Fruit fly (Drosophila melanogaster) whole organism, embryonic: ENCODE measurements around the gene Calr.
A peak's percentile ranks its signal among the peaks of the same experiment; 100 is the strongest.

Experiments used
- ATbp ChIP-seq: fragments of 200-800 bp; sonication (Bioruptor generic); optimal IDR thresholded peaks from 2 replicates; lab custom pipeline; 2017; ENCODE audit warnings: missing biosample characterization, mild to moderate bottlenecking, missing genetic modification characterization, missing genetic modification reagents
- Abd-B ChIP-seq: fragments of 200-800 bp; sonication (Bioruptor generic); optimal IDR thresholded peaks from 2 replicates; lab custom pipeline; 2018; ENCODE audit warnings: missing biosample characterization, mild to moderate bottlenecking, missing genetic modification characterization, moderate library complexity
- CG10462 ChIP-seq: fragments of 200-800 bp; sonication (Bioruptor generic); optimal IDR thresholded peaks from 2 replicates; lab custom pipeline; 2016; ENCODE audit warnings: missing biosample characterization, missing genetic modification characterization
- CG13123 ChIP-seq: fragments of 200-800 bp; sonication (Bioruptor generic); optimal IDR thresholded peaks from 2 replicates; lab custom pipeline; 2016; ENCODE audit warnings: missing biosample characterization, missing genetic modification characterization
- CG13424 ChIP-seq: fragments of 200-800 bp; sonication (Bioruptor generic); optimal IDR thresholded peaks from 2 replicates; lab custom pipeline; 2019; ENCODE audit warnings: missing biosample characterization, mild to moderate bottlenecking, missing genetic modification characterization, moderate library complexity
- CG14710 ChIP-seq: fragments of 200-800 bp; sonication (Bioruptor generic); optimal IDR thresholded peaks from 3 replicates; lab custom pipeline; 2019; ENCODE audit warnings: missing biosample characterization, mild to moderate bottlenecking, missing genetic modification characterization, moderate library complexity
- CG15269 ChIP-seq: fragments of 200-800 bp; sonication (Bioruptor generic); optimal IDR thresholded peaks from 2 replicates; lab custom pipeline; 2018; ENCODE audit warnings: missing biosample characterization, mild to moderate bottlenecking, missing genetic modification characterization, moderate library complexity
- CG1529 ChIP-seq: fragments of 200-800 bp; sonication (Bioruptor generic); optimal IDR thresholded peaks from 3 replicates; lab custom pipeline; 2018; ENCODE audit warnings: missing biosample characterization, missing genetic modification characterization
- CG15601 ChIP-seq: fragments of 200-800 bp; sonication (Bioruptor generic); optimal IDR thresholded peaks from 3 replicates; lab custom pipeline; 2019; ENCODE audit warnings: missing biosample characterization, mild to moderate bottlenecking, missing genetic modification characterization, moderate library complexity
- CG15696 ChIP-seq: fragments of 200-800 bp; sonication (Bioruptor generic); optimal IDR thresholded peaks from 2 replicates; lab custom pipeline; 2019; ENCODE audit warnings: missing biosample characterization, mild to moderate bottlenecking, missing genetic modification characterization, moderate library complexity
- CG1603 ChIP-seq: fragments of 200-800 bp; sonication (Bioruptor generic); optimal IDR thresholded peaks from 2 replicates; lab custom pipeline; 2019; ENCODE audit warnings: missing biosample characterization, mild to moderate bottlenecking, missing genetic modification characterization, moderate library complexity
- CG16863 ChIP-seq: fragments of 200-800 bp; sonication (Bioruptor generic); optimal IDR thresholded peaks from 3 replicates; lab custom pipeline; 2016; ENCODE audit warnings: missing biosample characterization, missing genetic modification characterization
- CG17568 ChIP-seq: fragments of 200-800 bp; sonication (Bioruptor generic); optimal IDR thresholded peaks from 2 replicates; lab custom pipeline; 2018; ENCODE audit warnings: missing biosample characterization, mild to moderate bottlenecking, missing genetic modification characterization, moderate library complexity
- CG2202 ChIP-seq: fragments of 200-800 bp; sonication (Bioruptor generic); optimal IDR thresholded peaks from 2 replicates; lab custom pipeline; 2018; ENCODE audit warnings: missing biosample characterization, mild to moderate bottlenecking, missing genetic modification characterization
- CG32772 ChIP-seq: fragments of 200-800 bp; sonication (Bioruptor generic); IDR thresholded peaks from 2 replicates; pipeline ENCODE4 v1.3.6; 2022; ENCODE audit warnings: missing biosample characterization, missing genetic modification characterization
- CG42726 ChIP-seq: fragments of 200-800 bp; sonication (Bioruptor generic); IDR thresholded peaks from 2 replicates; pipeline ENCODE4 v1.3.6; 2022; ENCODE audit warnings: missing biosample characterization, missing genetic modification characterization; ENCODE audit not compliant: partially characterized antibody
- CG4404 ChIP-seq: fragments of 200-800 bp; sonication (Bioruptor generic); IDR thresholded peaks from 2 replicates; pipeline ENCODE4 v1.3.6; 2022; ENCODE audit warnings: missing biosample characterization, missing genetic modification characterization
- CG5245 ChIP-seq: fragments of 200-800 bp; sonication (Bioruptor generic); optimal IDR thresholded peaks from 3 replicates; lab custom pipeline; 2016; ENCODE audit warnings: missing biosample characterization, missing genetic modification characterization
- CG5953 ChIP-seq: fragments of 200-800 bp; sonication (Bioruptor generic); IDR thresholded peaks from 2 replicates; pipeline ENCODE4 v1.3.6; 2022; ENCODE audit warnings: missing biosample characterization, missing genetic modification characterization
- CG6175 ChIP-seq: fragments of 200-800 bp; sonication (Bioruptor generic); IDR thresholded peaks from 3 replicates; pipeline ENCODE4 v1.3.6; 2022; ENCODE audit warnings: missing biosample characterization, missing genetic modification characterization
- CG8089 ChIP-seq: fragments of 200-800 bp; sonication (Bioruptor generic); optimal IDR thresholded peaks from 3 replicates; lab custom pipeline; 2016; ENCODE audit warnings: missing biosample characterization, missing genetic modification characterization
- CG8924 ChIP-seq: fragments of 200-800 bp; optimal IDR thresholded peaks from 3 replicates; lab custom pipeline; 2019; ENCODE audit warnings: missing biosample characterization, mild to moderate bottlenecking, missing genetic modification characterization, moderate library complexity
- Dip2 ChIP-seq: fragments of 200-800 bp; sonication (Bioruptor generic); IDR thresholded peaks from 2 replicates; pipeline ENCODE4 v1.3.6; 2022; ENCODE audit warnings: missing biosample characterization, missing genetic modification characterization
- Gsc ChIP-seq: fragments of 200-800 bp; sonication (Bioruptor generic); IDR thresholded peaks from 2 replicates; pipeline ENCODE4 v1.3.6; 2022; ENCODE audit warnings: missing biosample characterization, missing genetic modification characterization
- Gug ChIP-seq: fragments of 200-800 bp; sonication (Bioruptor generic); IDR thresholded peaks from 4 replicates; pipeline ENCODE4 v1.3.6; 2022; ENCODE audit warnings: missing biosample characterization, missing genetic modification characterization
- Hsf ChIP-seq: fragments of 200-800 bp; sonication (Bioruptor generic); optimal IDR thresholded peaks from 3 replicates; lab custom pipeline; 2016; ENCODE audit warnings: missing biosample characterization, missing genetic modification characterization
- Lpt ChIP-seq: fragments of >200 bp; optimal IDR thresholded peaks from 2 replicates; lab custom pipeline; 2018; ENCODE audit warnings: missing biosample characterization, missing genetic modification characterization
- NC2β ChIP-seq: fragments of 200-800 bp; sonication (Bioruptor generic); optimal IDR thresholded peaks from 2 replicates; lab custom pipeline; 2016; ENCODE audit warnings: missing biosample characterization, missing genetic modification characterization
- Pdp1 ChIP-seq, 2 experiments: fragments of 200-800 bp; sonication (Bioruptor generic); optimal IDR thresholded peaks; 3 replicates each; lab custom pipeline; 2016; ENCODE audit warnings: missing biosample characterization in 2 of 2, missing genetic modification characterization in 2 of 2, mild to moderate bottlenecking in 1 of 2, moderate library complexity in 1 of 2
- Spps ChIP-seq: fragments of 200-800 bp; sonication (Bioruptor generic); optimal IDR thresholded peaks from 2 replicates; lab custom pipeline; 2018; ENCODE audit warnings: missing biosample characterization, mild to moderate bottlenecking, missing genetic modification characterization
- bigmax ChIP-seq: fragments of 200-800 bp; sonication (Bioruptor generic); optimal IDR thresholded peaks from 2 replicates; lab custom pipeline; 2018; ENCODE audit warnings: missing biosample characterization, mild to moderate bottlenecking, missing genetic modification characterization
- btn ChIP-seq: fragments of 200-800 bp; sonication (Bioruptor generic); optimal IDR thresholded peaks from 2 replicates; lab custom pipeline; 2016; ENCODE audit warnings: missing biosample characterization, missing genetic modification characterization
- dysf ChIP-seq: fragments of 200-800 bp; sonication (Bioruptor generic); IDR thresholded peaks from 3 replicates; pipeline ENCODE4 v1.3.6; 2022; ENCODE audit warnings: missing biosample characterization, missing genetic modification characterization
- esg ChIP-seq: fragments of 200-800 bp; sonication (Bioruptor generic); conservative IDR thresholded peaks from 2 replicates; pipeline ENCODE4 v1.3.6; 2022; ENCODE audit warnings: missing biosample characterization, missing genetic modification characterization
- ewg ChIP-seq: fragments of 200-800 bp; sonication (Bioruptor generic); optimal IDR thresholded peaks from 3 replicates; lab custom pipeline; 2017; ENCODE audit warnings: mild to moderate bottlenecking, missing biosample characterization, missing genetic modification reagents, missing genetic modification characterization
- gem ChIP-seq: fragments of 200-800 bp; sonication (Bioruptor generic); optimal IDR thresholded peaks from 2 replicates; lab custom pipeline; 2019; ENCODE audit warnings: missing biosample characterization, mild to moderate bottlenecking, missing genetic modification characterization, moderate library complexity
- gsb-n ChIP-seq: fragments of 200-800 bp; sonication (Bioruptor generic); optimal IDR thresholded peaks from 3 replicates; lab custom pipeline; 2018; ENCODE audit warnings: missing biosample characterization, mild to moderate bottlenecking, missing genetic modification characterization
- hkb ChIP-seq, 2 experiments: fragments of 200-800 bp in 1 of 2; fragments of >200 bp in 1 of 2; sonication (Bioruptor generic) in 1 of 2; IDR thresholded peaks in 1 of 2; optimal IDR thresholded peaks in 1 of 2; 2 replicates each; pipeline versions ENCODE4 v1.3.6 to Lab custom; 2017 to 2022; ENCODE audit warnings: missing biosample characterization in 1 of 2, missing genetic modification characterization in 1 of 2
- nau ChIP-seq: fragments of 200-800 bp; sonication (Bioruptor generic); optimal IDR thresholded peaks from 3 replicates; lab custom pipeline; 2017; ENCODE audit warnings: missing biosample characterization, mild to moderate bottlenecking, missing genetic modification characterization, missing genetic modification reagents
- phol ChIP-seq: fragments of 200-800 bp; sonication (Bioruptor generic); optimal IDR thresholded peaks from 3 replicates; lab custom pipeline; 2018; ENCODE audit warnings: missing biosample characterization, mild to moderate bottlenecking, missing genetic modification characterization, moderate library complexity
- pnt ChIP-seq: fragments of 200-800 bp; sonication (Bioruptor generic); optimal IDR thresholded peaks from 3 replicates; lab custom pipeline; 2016; ENCODE audit warnings: missing biosample characterization, missing genetic modification characterization
- prd ChIP-seq, 3 experiments: fragments of >200 bp in 2 of 3; fragments of 200-800 bp in 1 of 3; sonication (Bioruptor generic) in 1 of 3; optimal IDR thresholded peaks in 2 of 3; IDR thresholded peaks in 1 of 3; 2 replicates in 2 of 3; 3 replicates in 1 of 3; pipeline versions ENCODE4 v1.3.6 to Lab custom; 2017 to 2022; ENCODE audit warnings: missing biosample characterization in 1 of 3, missing genetic modification characterization in 1 of 3
- ranshi ChIP-seq: fragments of 200-800 bp; sonication (Bioruptor generic); IDR thresholded peaks from 2 replicates; pipeline ENCODE4 v1.3.6; 2022; ENCODE audit warnings: missing biosample characterization, missing genetic modification characterization
- row ChIP-seq: fragments of 200-800 bp; sonication (Bioruptor generic); IDR thresholded peaks from 3 replicates; pipeline ENCODE4 v1.3.6; 2022; ENCODE audit warnings: missing biosample characterization, missing genetic modification characterization
- so ChIP-seq: fragments of 200-800 bp; sonication (Bioruptor generic); IDR thresholded peaks from 3 replicates; pipeline ENCODE4 v1.3.6; 2022; ENCODE audit warnings: missing biosample characterization, missing genetic modification characterization
- unpg ChIP-seq: fragments of 200-800 bp; sonication (Bioruptor generic); optimal IDR thresholded peaks from 3 replicates; lab custom pipeline; 2018; ENCODE audit warnings: missing biosample characterization, mild to moderate bottlenecking, missing genetic modification characterization, moderate library complexity
- vfl ChIP-seq: fragments of 200-800 bp; sonication (Bioruptor generic); optimal IDR thresholded peaks from 2 replicates; lab custom pipeline; 2016; ENCODE audit warnings: missing biosample characterization, missing genetic modification characterization
- zfh1 ChIP-seq: fragments of 200-800 bp; sonication (Bioruptor generic); IDR thresholded peaks from 3 replicates; pipeline ENCODE4 v1.3.6; 2022; ENCODE audit warnings: missing biosample characterization, missing genetic modification characterization

Gene Calr

dm6 chr3R:9600558-9600959 is 30.1 kb downstream of the Calr start (continued):
- TF ChIP-seq unpg (GFP tag; lab: Kevin White, UChicago) (peak; percentile 37), CG13123 (GFP tag; lab: Kevin White, UChicago) (no peak), CG5953 (GFP tag; lab: Robert Waterston, UW) (no peak), CG15696 (peak; percentile 52), Dip2 (GFP tag; lab: Robert Waterston, UW) (no peak), CG16863 (no peak), NC2β (GFP tag; lab: Kevin White, UChicago) (no peak), CG42726 (GFP tag; lab: Robert Waterston, UW) (no peak), btn (GFP tag; lab: Kevin White, UChicago) (no peak), CG1603 (tag; lab: Kevin White, UChicago) (peak; percentile 29)

dm6 chr3R:9598099-9598498 is 32.6 kb downstream of the Calr start:
- TF ChIP-seq ewg (GFP tag; lab: Kevin White, UChicago) (peak; percentile 48), bigmax (no peak), CG6175 (GFP tag; lab: Robert Waterston, UW) (no peak), CG10462 (GFP tag; lab: Kevin White, UChicago) (peak; percentile 46), Gsc (GFP tag; lab: Robert Waterston, UW) (no peak), nau (GFP tag; lab: Kevin White, UChicago) (peak; percentile 19), Abd-B (GFP tag; lab: Kevin White, UChicago) (peak; percentile 38), CG15269 (tag; lab: Kevin White, UChicago) (peak; percentile 13), CG13424 (peak; percentile 47), prd (optimal IDR thresholded peaks at IDR 0.05; lab: Kevin White, UChicago) (no peak), prd (GFP tag; IDR thresholded peaks at IDR 0.05; lab: Robert Waterston, UW) (peak; percentile 51; the same call in 1 of the 3 replicates), zfh1 (GFP tag; lab: Robert Waterston, UW) (peak; percentile 75), Spps (tag; lab: Kevin White, UChicago) (peak; percentile 62), Lpt (GFP tag; lab: Kevin White, UChicago) (no peak), ATbp (GFP tag; lab: Kevin White, UChicago) (peak; percentile 46), Hsf (peak; percentile 36), hkb (optimal IDR thresholded peaks at IDR 0.05; lab: Kevin White, UChicago) (no peak), hkb (GFP tag; IDR thresholded peaks at IDR 0.05; lab: Robert Waterston, UW) (0 out of 2 replicates have a peak, but pooled peaks have one; percentile 18), CG4404 (GFP tag; lab: Robert Waterston, UW) (peak; percentile 58), CG8089 (GFP tag; lab: Kevin White, UChicago) (peak; percentile 12), CG2202 (tag; lab: Kevin White, UChicago) (peak; percentile 37), row (GFP tag; lab: Robert Waterston, UW) (peak; percentile 58; the same call in 2 of the 3 replicates), gem (tag; lab: Kevin White, UChicago) (peak; percentile 78), vfl (GFP tag; lab: Kevin White, UChicago) (no peak), CG14710 (tag; lab: Kevin White, UChicago) (peak; percentile 71), ranshi (GFP tag; lab: Robert Waterston, UW) (0 out of 2 replicates have a peak, but pooled peaks have one; percentile 11), phol (tag; lab: Kevin White, UChicago) (peak; percentile 75), CG15601 (tag; lab: Kevin White, UChicago) (peak; percentile 19), Pdp1 (GFP tag; optimal IDR thresholded peaks at IDR 0.05; lab: Kevin White, UChicago) (peak in 1 of 2 experiments; percentile 32), CG32772 (GFP tag; lab: Robert Waterston, UW) (0 out of 2 replicates have a peak, but pooled peaks have one; percentile 19), pnt (GFP tag; lab: Kevin White, UChicago) (peak; percentile 56), CG8924 (tag; lab: Kevin White, UChicago) (peak; percentile 46), CG16863 (peak; percentile 59), Gug (0 out of 4 replicates have a peak, but pooled peaks have one; percentile 31), so (GFP tag; lab: Robert Waterston, UW) (0 out of 3 replicates have a peak, but pooled peaks have one; percentile 15), esg (GFP tag; lab: Robert Waterston, UW) (no peak; the same call in 1 of the 2 replicates), CG5245 (peak; percentile 59), CG1529 (GFP tag; lab: Kevin White, UChicago) (peak; percentile 52), CG17568 (no peak), gsb-n (tag; lab: Kevin White, UChicago) (peak; percentile 57), dysf (GFP tag; lab: Robert Waterston, UW) (peak; percentile 55; the same call in 1 of the 3 replicates)
